Worm (Caenorhabditis elegans) whole organism, L1 larva: ENCODE data around the gene F28H7.3.

Experiments used
- unc-130 ChIP-seq: fragments of 150-350 bp; optimal IDR thresholded peaks from 2 replicates; lab custom pipeline; 2017; ENCODE audit warnings: missing biosample characterization, missing genetic modification characterization, inconsistent platforms
- zag-1 ChIP-seq: fragments of 150-350 bp; optimal IDR thresholded peaks from 2 replicates; lab custom pipeline; 2014; ENCODE audit warnings: missing biosample characterization, missing genetic modification characterization

ce11 chrV:10723583-10723982 lies 27.0 kb downstream of the F28H7.3 start:
- TF ChIP-seq zag-1, result no peak
- no peak for TF ChIP-seq unc-130 (tag; lab: Kevin White, UChicago)
